Worm (Caenorhabditis elegans) whole organism, L1 larva: ENCODE measurements around the gene lsm-5.

ENCODE experiments used
- Y116A8C.19 ChIP-seq: sonication (generic microtip); optimal IDR thresholded peaks from 2 replicates; lab custom pipeline; 2016; ENCODE audit warnings: missing compliant biosample characterization, missing genetic modification characterization, borderline replicate concordance
- ceh-82 ChIP-seq, 3 experiments: fragments of 150-350 bp in 1 of 3; sonication (generic microtip) in 2 of 3; optimal IDR thresholded peaks; 2 replicates each; lab custom pipeline; 2014 to 2017; ENCODE audit warnings: missing biosample characterization in 3 of 3, missing genetic modification characterization in 3 of 3
- fkh-4 ChIP-seq: sonication (generic microtip); optimal IDR thresholded peaks from 2 replicates; lab custom pipeline; 2016; ENCODE audit warnings: missing compliant biosample characterization, missing genetic modification characterization, borderline replicate concordance
- fos-1 ChIP-seq: fragments of 150-350 bp; optimal IDR thresholded peaks from 2 replicates; lab custom pipeline; 2014; ENCODE audit warnings: missing biosample characterization, missing genetic modification characterization
- lir-3 ChIP-seq: sonication (generic microtip); optimal IDR thresholded peaks from 2 replicates; lab custom pipeline; 2016; ENCODE audit warnings: mild to moderate bottlenecking, missing genetic modification characterization, moderate library complexity, missing compliant biosample characterization; ENCODE audit not compliant: poor library complexity
- lsy-2 ChIP-seq, 2 experiments: fragments of 150-350 bp; optimal IDR thresholded peaks; 2 replicates each; lab custom pipeline; 2014; ENCODE audit warnings: missing biosample characterization in 2 of 2, missing genetic modification characterization in 2 of 2
- nhr-28 ChIP-seq: fragments of 150-350 bp; optimal IDR thresholded peaks from 2 replicates; lab custom pipeline; 2014; ENCODE audit warnings: missing biosample characterization, missing genetic modification characterization
- nhr-71 ChIP-seq: sonication (generic microtip); optimal IDR thresholded peaks from 2 replicates; lab custom pipeline; 2016; ENCODE audit warnings: mild to moderate bottlenecking, missing genetic modification characterization, moderate library complexity, missing compliant biosample characterization
- nhr-76 ChIP-seq: sonication (generic microtip); optimal IDR thresholded peaks from 2 replicates; lab custom pipeline; 2017; ENCODE audit warnings: missing biosample characterization, missing genetic modification characterization
- nhr-84 ChIP-seq: sonication (generic microtip); optimal IDR thresholded peaks from 2 replicates; lab custom pipeline; 2017; ENCODE audit warnings: missing biosample characterization, missing genetic modification characterization
- skn-1 ChIP-seq: fragments of 150-350 bp; optimal IDR thresholded peaks from 2 replicates; lab custom pipeline; 2014; ENCODE audit warnings: missing biosample characterization, missing genetic modification characterization
- tbx-2 ChIP-seq: sonication (generic microtip); optimal IDR thresholded peaks from 2 replicates; lab custom pipeline; 2016; ENCODE audit warnings: missing genetic modification characterization, missing compliant biosample characterization
- ztf-11 ChIP-seq, 2 experiments: sonication (generic microtip); optimal IDR thresholded peaks; 2 replicates each; lab custom pipeline; 2016 to 2017; ENCODE audit warnings: missing genetic modification characterization in 2 of 2, missing biosample characterization in 1 of 2, missing compliant biosample characterization in 1 of 2

ce11 chrV:15562541-15562940 lies 7.6 kb upstream of the lsm-5 start:
- no peak for TF ChIP-seq skn-1 (tag; lab: Kevin White, UChicago)
- no peak for TF ChIP-seq tbx-2 (tag; lab: Kevin White, UChicago)
- no peak for TF ChIP-seq lir-3 (tag; lab: Kevin White, UChicago)
- TF ChIP-seq nhr-76: no peak
- TF ChIP-seq ztf-11 (tag; optimal IDR thresholded peaks at IDR 0.05; lab: Kevin White, UChicago): no peak
- TF ChIP-seq nhr-84 (tag; lab: Kevin White, UChicago): no peak
- TF ChIP-seq ceh-82 (tag; optimal IDR thresholded peaks at IDR 0.05; lab: Kevin White, UChicago): no peak
- no peak for TF ChIP-seq nhr-71 (tag; lab: Kevin White, UChicago)
- TF ChIP-seq fos-1: no peak
- no peak for TF ChIP-seq fkh-4 (tag; lab: Kevin White, UChicago)
- TF ChIP-seq Y116A8C.19 (tag; lab: Kevin White, UChicago): no peak
- TF ChIP-seq nhr-28 (tag; lab: Kevin White, UChicago): no peak
- TF ChIP-seq lsy-2 (tag; optimal IDR thresholded peaks at IDR 0.05; lab: Kevin White, UChicago): no peak
